Fruit fly (Drosophila melanogaster): Measurements from ENCODE around the gene CG14406.

CG14406 gene

DNA sequence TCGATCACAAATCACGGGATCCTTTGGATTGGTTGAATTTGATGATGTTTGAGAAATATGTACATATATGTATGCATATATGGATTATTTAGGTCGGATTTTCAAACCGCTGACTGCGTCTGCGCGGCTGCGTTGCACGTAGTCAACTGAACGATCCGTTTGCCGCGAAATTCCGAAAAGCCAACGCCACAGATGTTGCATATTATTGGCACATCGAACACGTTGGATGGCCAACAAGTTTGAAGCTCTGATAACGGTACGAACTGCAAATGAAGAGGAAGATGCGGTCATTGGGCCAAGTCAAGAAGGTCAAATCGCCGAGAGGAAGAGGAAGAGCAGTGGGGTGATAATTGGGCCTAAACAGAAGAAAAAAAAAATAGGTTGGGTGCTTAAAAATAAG lies 39.6 kb downstream of the CG14406 start, which contains the start of gene CG9518:
Gene CG9518, minus strand, starts transcription at position 154 of the 400 bp plus-strand sequence.
- TF ChIP-seq CG15336 (GFP tag; IDR thresholded peaks at IDR 0.05) (0 out of 2 replicates have a peak, but pooled peaks have one; percentile 10), Lpt (GFP tag; optimal IDR thresholded peaks at IDR 0.05) (no peak), esn (GFP tag; optimal IDR thresholded peaks at IDR 0.05) (no peak), CG6276 (GFP tag; optimal IDR thresholded peaks at IDR 0.05) (no peak), Eip78C (GFP tag) (peak; percentile 40), Met (GFP tag; optimal IDR thresholded peaks at IDR 0.05) (no peak), Ets21C (GFP tag; optimal IDR thresholded peaks at IDR 0.05) (no peak), fd85E (GFP tag; optimal IDR thresholded peaks at IDR 0.05) (no peak), Sox14 (GFP tag; optimal IDR thresholded peaks at IDR 0.05) (no peak)

DNA sequence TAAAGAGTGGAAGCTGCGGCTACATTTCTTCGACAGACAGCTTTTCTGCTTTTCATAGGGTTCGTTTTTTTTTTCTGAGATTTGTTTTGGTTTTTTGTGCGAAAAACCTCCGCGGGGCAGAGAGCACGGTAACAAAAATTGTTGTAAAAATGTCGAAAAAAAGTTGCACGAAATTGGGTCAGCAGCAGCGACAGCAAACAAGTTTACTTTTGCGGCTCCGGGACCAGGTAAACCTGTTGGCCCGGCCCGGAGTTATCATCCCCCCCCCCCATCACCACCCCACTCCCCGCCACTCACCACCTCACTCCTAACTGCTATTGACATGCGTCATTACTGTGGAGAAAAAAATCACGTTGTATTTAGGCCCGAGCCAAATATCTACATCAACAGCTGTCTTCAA lies 42.2 kb downstream of the CG14406 start:
- peak; percentile 32 for TF ChIP-seq Eip78C (GFP tag)
- TF ChIP-seq Ets21C (GFP tag; optimal IDR thresholded peaks at IDR 0.05), result no peak
- TF ChIP-seq CG6276 (GFP tag; optimal IDR thresholded peaks at IDR 0.05), result peak; percentile 38
- no peak for TF ChIP-seq achi (GFP tag; optimal IDR thresholded peaks at IDR 0.05)
- TF ChIP-seq Eip93F (GFP tag; optimal IDR thresholded peaks at IDR 0.05), result no peak
- TF ChIP-seq Hr39 (GFP tag; optimal IDR thresholded peaks at IDR 0.05), result no peak
- peak; percentile 43; the same call in 1 of the 3 replicates for TF ChIP-seq eg (GFP tag; IDR thresholded peaks at IDR 0.05)
- no peak for TF ChIP-seq Sox14 (GFP tag; optimal IDR thresholded peaks at IDR 0.05)
- no peak for TF ChIP-seq cyc (GFP tag; optimal IDR thresholded peaks at IDR 0.05)
- TF ChIP-seq Sox15 (GFP tag; optimal IDR thresholded peaks at IDR 0.05), result no peak
- TF ChIP-seq CG8319 (GFP tag; optimal IDR thresholded peaks at IDR 0.05), result no peak
- TF ChIP-seq Smox (GFP tag; optimal IDR thresholded peaks at IDR 0.05), result no peak
- TF ChIP-seq Blimp-1 (GFP tag; optimal IDR thresholded peaks at IDR 0.05), result peak; percentile 40
- no peak for TF ChIP-seq OdsH (GFP tag; optimal IDR thresholded peaks at IDR 0.05)
- TF ChIP-seq ss (GFP tag; optimal IDR thresholded peaks at IDR 0.05), result no peak
- TF ChIP-seq Lpt (GFP tag; optimal IDR thresholded peaks at IDR 0.05), result peak; percentile 4
- peak; percentile 55 for TF ChIP-seq CG6854 (GFP tag; optimal IDR thresholded peaks at IDR 0.05)
- TF ChIP-seq acj6 (GFP tag; optimal IDR thresholded peaks at IDR 0.05), result no peak
- no peak for TF ChIP-seq CG10631 (GFP tag; optimal IDR thresholded peaks at IDR 0.05)
- TF ChIP-seq CG6808 (GFP tag; optimal IDR thresholded peaks at IDR 0.05), result no peak
- no peak for TF ChIP-seq Hr4 (GFP tag; optimal IDR thresholded peaks at IDR 0.05)

- no peak for TF ChIP-seq CG9139 (GFP tag; optimal IDR thresholded peaks at IDR 0.05)
- no peak for TF ChIP-seq CG15336 (GFP tag; IDR thresholded peaks at IDR 0.05)
- no peak for TF ChIP-seq CG10631 (GFP tag; optimal IDR thresholded peaks at IDR 0.05)
- no peak for TF ChIP-seq pdm3 (GFP tag; optimal IDR thresholded peaks at IDR 0.05)
- TF ChIP-seq Eip93F (GFP tag; optimal IDR thresholded peaks at IDR 0.05), result no peak
- no peak for TF ChIP-seq CG1621 (tag; optimal IDR thresholded peaks at IDR 0.05)
- TF ChIP-seq Eip78C (GFP tag), result no peak
- no peak for TF ChIP-seq dsx (GFP tag; optimal IDR thresholded peaks at IDR 0.05; ENCODE audit: poor library complexity, severe bottlenecking)
- TF ChIP-seq OdsH (GFP tag; optimal IDR thresholded peaks at IDR 0.05), result no peak
- no peak for TF ChIP-seq Hr38 (GFP tag; optimal IDR thresholded peaks at IDR 0.05)
- TF ChIP-seq cyc (GFP tag; optimal IDR thresholded peaks at IDR 0.05), result no peak
- no peak for TF ChIP-seq CG6276 (GFP tag; optimal IDR thresholded peaks at IDR 0.05)
- no peak for TF ChIP-seq svp (GFP tag)
- TF ChIP-seq CG6163 (GFP tag; IDR thresholded peaks at IDR 0.05), result no peak
- no peak for TF ChIP-seq CG6792 (GFP tag; optimal IDR thresholded peaks at IDR 0.05)
- no peak for TF ChIP-seq fd59A (GFP tag; optimal IDR thresholded peaks at IDR 0.05)
- TF ChIP-seq CG11294 (GFP tag; IDR thresholded peaks at IDR 0.05), result no peak
- TF ChIP-seq Ets96B (tag; optimal IDR thresholded peaks at IDR 0.05), result no peak
Observed at dm6 chrX:14866911-14867310, 43.7 kb downstream of the CG14406 start.

DNA sequence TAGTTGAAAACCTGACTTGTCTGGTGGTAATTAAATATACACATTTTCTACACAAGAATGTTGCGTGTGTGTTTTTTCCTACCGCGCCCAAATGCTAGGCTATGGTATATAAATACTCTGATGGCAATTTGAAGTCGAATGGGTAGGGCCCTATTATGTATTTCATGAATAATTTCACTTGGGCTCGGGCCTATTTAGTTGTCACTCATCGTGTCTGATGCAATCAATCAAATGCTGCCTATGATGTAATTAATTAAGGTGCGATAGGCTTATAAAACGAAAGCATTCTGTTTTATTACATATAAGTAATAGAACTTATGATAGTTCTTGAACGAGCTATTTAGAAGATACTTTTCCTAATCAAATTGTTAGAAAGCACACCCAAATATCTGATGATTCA lies 48.2 kb downstream of the CG14406 start:
- TF ChIP-seq CG34406 (GFP tag; optimal IDR thresholded peaks at IDR 0.05), result no peak
- TF ChIP-seq Sox102F (GFP tag; optimal IDR thresholded peaks at IDR 0.05), result no peak
- no peak for TF ChIP-seq salr (GFP tag; optimal IDR thresholded peaks at IDR 0.05)
- TF ChIP-seq Lpt (GFP tag; optimal IDR thresholded peaks at IDR 0.05), result no peak
- no peak for TF ChIP-seq topi (GFP tag; optimal IDR thresholded peaks at IDR 0.05)
- peak; percentile 25 for TF ChIP-seq Eip78C (GFP tag)
- TF ChIP-seq lz (GFP tag; optimal IDR thresholded peaks at IDR 0.05), result no peak
- TF ChIP-seq CG6808 (GFP tag; optimal IDR thresholded peaks at IDR 0.05), result no peak
